Fruit fly (Drosophila melanogaster) whole organism, pupa: ENCODE results near the gene ase.

Source experiments
- CG10348 ChIP-seq: fragments of 200-800 bp; sonication (Bioruptor generic); IDR thresholded peaks from 2 replicates; pipeline ENCODE4 v1.3.6; 2022; ENCODE audit warnings: missing biosample characterization, missing genetic modification characterization
- CG12605 ChIP-seq: fragments of 200-800 bp; sonication (Bioruptor generic); IDR thresholded peaks from 2 replicates; pipeline ENCODE4 v1.3.6; 2022; ENCODE audit warnings: missing biosample characterization, missing genetic modification characterization
- CG13204 ChIP-seq: fragments of 200-800 bp; sonication (Bioruptor generic); optimal IDR thresholded peaks from 2 replicates; lab custom pipeline; 2018; ENCODE audit warnings: missing biosample characterization, mild to moderate bottlenecking, missing genetic modification characterization, moderate library complexity
- CG14655 ChIP-seq: fragments of 200-800 bp; sonication (Bioruptor generic); optimal IDR thresholded peaks from 3 replicates; lab custom pipeline; 2017; ENCODE audit warnings: mild to moderate bottlenecking, missing biosample characterization, missing genetic modification reagents, missing genetic modification characterization
- CG15710 ChIP-seq: fragments of 200-800 bp; sonication (Bioruptor generic); optimal IDR thresholded peaks from 2 replicates; lab custom pipeline; 2018; ENCODE audit warnings: missing biosample characterization, mild to moderate bottlenecking, missing genetic modification characterization, moderate library complexity
- CG4496 ChIP-seq: fragments of 200-800 bp; sonication (Bioruptor generic); IDR thresholded peaks from 3 replicates; pipeline ENCODE4 v1.3.6; 2022; ENCODE audit warnings: missing biosample characterization, missing genetic modification characterization
- CG8159 ChIP-seq: fragments of 200-800 bp; sonication (Bioruptor generic); optimal IDR thresholded peaks from 3 replicates; lab custom pipeline; 2018; ENCODE audit warnings: missing biosample characterization, mild to moderate bottlenecking, missing genetic modification characterization, moderate library complexity
- EcR ChIP-seq: fragments of 200-800 bp; sonication (Bioruptor generic); optimal IDR thresholded peaks from 3 replicates; lab custom pipeline; 2019; ENCODE audit warnings: missing biosample characterization, missing genetic modification characterization, mild to moderate bottlenecking, moderate library complexity, missing genetic modification reagents
- Ets98B ChIP-seq: fragments of 200-800 bp; sonication (Bioruptor generic); IDR thresholded peaks from 2 replicates; pipeline ENCODE4 v1.3.6; 2022; ENCODE audit warnings: missing biosample characterization, missing genetic modification characterization
- Pif1B ChIP-seq: fragments of 200-800 bp; sonication (Bioruptor generic); optimal IDR thresholded peaks from 3 replicates; lab custom pipeline; 2016; ENCODE audit warnings: missing biosample characterization, missing genetic modification characterization
- rn ChIP-seq: fragments of 200-800 bp; sonication (Bioruptor generic); IDR thresholded peaks from 2 replicates; pipeline ENCODE4 v1.3.6; 2022; ENCODE audit warnings: missing biosample characterization, missing genetic modification characterization

dm6 chrX:494607-495006 is 34.1 kb downstream of the ase start, which contains the start of gene CG17778:
- TF ChIP-seq Ets98B (GFP tag; lab: Robert Waterston, UW) (peak; percentile 14; the same call in 1 of the 2 replicates), rn (GFP tag; lab: Robert Waterston, UW) (no peak), CG4496 (GFP tag; lab: Robert Waterston, UW) (no peak), CG13204 (GFP tag; lab: Kevin White, UChicago) (no peak), EcR (no peak), CG15710 (tag; lab: Kevin White, UChicago) (no peak), CG12605 (GFP tag; lab: Robert Waterston, UW) (no peak), CG8159 (tag; lab: Kevin White, UChicago) (no peak), CG14655 (GFP tag; lab: Kevin White, UChicago) (no peak), Pif1B (GFP tag; lab: Kevin White, UChicago) (no peak), CG10348 (no peak)
